Fruit fly (Drosophila melanogaster): ENCODE data around the gene CG16711.

The CG16711 gene

DNA sequence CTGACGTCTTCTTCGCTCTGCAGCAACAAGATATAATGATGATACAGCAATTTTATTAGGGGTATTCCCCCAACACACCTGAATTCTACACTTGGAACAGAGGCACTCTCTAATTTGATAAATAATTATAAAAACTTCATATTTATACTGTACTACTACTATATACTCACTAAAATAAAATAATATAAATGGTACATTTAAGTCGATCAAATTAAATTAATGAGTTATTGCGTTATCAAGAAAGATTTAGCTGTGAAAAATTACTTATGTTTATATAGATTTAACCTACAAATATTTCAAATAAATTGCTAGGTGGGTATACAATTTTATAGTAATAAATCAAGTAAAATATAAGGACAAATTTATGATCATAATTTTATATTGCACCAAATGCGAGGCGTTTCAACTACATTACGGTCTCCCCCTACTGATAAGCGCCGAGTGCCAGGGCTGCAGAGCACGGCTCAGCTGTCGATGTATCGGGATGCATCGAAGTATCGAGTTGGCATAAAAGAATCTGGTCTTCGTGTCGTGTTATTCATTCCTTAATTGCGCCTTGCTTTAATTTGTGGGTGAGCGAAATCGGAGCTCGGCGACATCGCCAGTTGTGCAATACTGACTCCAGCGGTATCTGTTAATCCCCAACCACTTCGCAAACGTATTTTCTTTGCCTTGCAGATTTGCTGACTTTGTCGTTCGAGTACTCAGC lies 9.9 kb downstream of the CG16711 start, which contains the start of gene vsg (continued):
- TF ChIP-seq CG33557 (GFP tag; optimal IDR thresholded peaks at IDR 0.05) (peak; percentile 75), grn (GFP tag; optimal IDR thresholded peaks at IDR 0.05) (peak; percentile 1), CG31224 (GFP tag; IDR thresholded peaks at IDR 0.05) (no peak; the same call in 1 of the 2 replicates), NfI (GFP tag; optimal IDR thresholded peaks at IDR 0.05) (peak; percentile 71), HLH54F (GFP tag; optimal IDR thresholded peaks at IDR 0.05) (peak; percentile 42), CG14050 (GFP tag; IDR thresholded peaks at IDR 0.05) (no peak), CG10267 (tag; optimal IDR thresholded peaks at IDR 0.05) (peak; percentile 84), NC2β (GFP tag; optimal IDR thresholded peaks at IDR 0.05) (no peak), CG14860 (GFP tag; IDR thresholded peaks at IDR 0.05; ENCODE audit: partially characterized antibody) (peak; percentile 72), Bteb2 (GFP tag; optimal IDR thresholded peaks at IDR 0.05) (peak; percentile 26), CG11504 (tag; optimal IDR thresholded peaks at IDR 0.05) (peak; percentile 89), schlank (tag; optimal IDR thresholded peaks at IDR 0.05) (peak; percentile 19), crol (GFP tag; IDR thresholded peaks at IDR 0.05) (no peak), klu (GFP tag; IDR thresholded peaks at IDR 0.05) (peak; percentile 70), CG11723 (GFP tag; optimal IDR thresholded peaks at IDR 0.05) (peak; percentile 42), sc (optimal IDR thresholded peaks at IDR 0.05) (no peak), sc (GFP tag; optimal IDR thresholded peaks at IDR 0.05) (peak; percentile 70), en (GFP tag; optimal IDR thresholded peaks at IDR 0.05) (no peak), vnd (GFP tag; IDR thresholded peaks at IDR 0.05; ENCODE audit: partially characterized antibody) (peak; percentile 83), Jarid2 (GFP tag; optimal IDR thresholded peaks at IDR 0.05) (no peak), CG15601 (tag; optimal IDR thresholded peaks at IDR 0.05) (peak; percentile 80), pb (GFP tag; optimal IDR thresholded peaks at IDR 0.05) (no peak), CG6791 (GFP tag; IDR thresholded peaks at IDR 0.05; ENCODE audit: partially characterized antibody) (peak; percentile 91), trem (tag; optimal IDR thresholded peaks at IDR 0.05) (peak; percentile 76), Usf (GFP tag; optimal IDR thresholded peaks at IDR 0.05) (peak; percentile 69), stc (GFP tag; IDR thresholded peaks at IDR 0.05) (peak; percentile 46; the same call in 1 of the 2 replicates), CG2712 (tag; optimal IDR thresholded peaks at IDR 0.05) (peak; percentile 91), knrl (GFP tag; IDR thresholded peaks at IDR 0.05; ENCODE audit: partially characterized antibody) (peak; percentile 85), Dbx (GFP tag; IDR thresholded peaks at IDR 0.05) (peak; percentile 71; the same call in 2 of the 3 replicates), psq (GFP tag; optimal IDR thresholded peaks at IDR 0.05) (peak; percentile 37), nom (GFP tag; optimal IDR thresholded peaks at IDR 0.05) (no peak), H2.0 (GFP tag; IDR thresholded peaks at IDR 0.05) (peak; percentile 42), row (GFP tag; IDR thresholded peaks at IDR 0.05) (peak; percentile 92), CG10209 (GFP tag; optimal IDR thresholded peaks at IDR 0.05) (peak; percentile 82), cas (GFP tag; IDR thresholded peaks at IDR 0.05) (peak; percentile 29; the same call in 1 of the 2 replicates), org-1 (GFP tag; optimal IDR thresholded peaks at IDR 0.05) (peak; percentile 39), bab2 (GFP tag; optimal IDR thresholded peaks at IDR 0.05) (peak; percentile 35), CG7786 (GFP tag; optimal IDR thresholded peaks at IDR 0.05) (peak; percentile 48), Mrtf (GFP tag; IDR thresholded peaks at IDR 0.05) (no peak; the same call in 1 of the 3 replicates), nerfin-1 (tag; optimal IDR thresholded peaks at IDR 0.05) (peak; percentile 80), CG12219 (GFP tag; optimal IDR thresholded peaks at IDR 0.05) (no peak), CG12659 (GFP tag; optimal IDR thresholded peaks at IDR 0.05) (peak; percentile 91), her (GFP tag; optimal IDR thresholded peaks at IDR 0.05) (peak; percentile 45), Lpt (GFP tag; optimal IDR thresholded peaks at IDR 0.05) (no peak), Camta (GFP tag; optimal IDR thresholded peaks at IDR 0.05) (peak; percentile 29), CG1529 (GFP tag; optimal IDR thresholded peaks at IDR 0.05) (peak; percentile 59), Mad (GFP tag; optimal IDR thresholded peaks at IDR 0.05) (peak; percentile 8), gfzf (GFP tag; optimal IDR thresholded peaks at IDR 0.05) (peak; percentile 69), gt (GFP tag; IDR thresholded peaks at IDR 0.05) (no peak), CG6813 (GFP tag; optimal IDR thresholded peaks at IDR 0.05) (no peak)

Data from whole organism, embryonic.